Fruit fly (Drosophila melanogaster) whole organism, prepupa: ENCODE measurements around the gene CG9706.

Source experiments
- CG10631 ChIP-seq: fragments of 200-800 bp; sonication (Bioruptor generic); optimal IDR thresholded peaks from 2 replicates; lab custom pipeline; 2016; ENCODE audit warnings: missing biosample characterization, missing genetic modification characterization
- CG10669 ChIP-seq: fragments of 200-800 bp; sonication (Bioruptor generic); optimal IDR thresholded peaks from 3 replicates; lab custom pipeline; 2018; ENCODE audit warnings: missing biosample characterization, mild to moderate bottlenecking, missing genetic modification characterization, moderate library complexity
- CG11294 ChIP-seq: fragments of 200-800 bp; sonication (Bioruptor generic); IDR thresholded peaks from 2 replicates; pipeline ENCODE4 v1.3.6; 2022; ENCODE audit warnings: missing biosample characterization, missing genetic modification characterization
- CG11762 ChIP-seq: fragments of 200-800 bp; sonication (Bioruptor generic); optimal IDR thresholded peaks from 3 replicates; lab custom pipeline; 2016; ENCODE audit warnings: missing biosample characterization, missing genetic modification characterization; ENCODE audit not compliant: insufficient read depth
- CG11902 ChIP-seq: fragments of 200-800 bp; sonication (Bioruptor generic); optimal IDR thresholded peaks from 3 replicates; lab custom pipeline; 2016; ENCODE audit warnings: missing biosample characterization, missing genetic modification characterization
- CG15336 ChIP-seq: fragments of 200-800 bp; sonication (Bioruptor generic); IDR thresholded peaks from 2 replicates; pipeline ENCODE4 v1.3.6; 2022; ENCODE audit warnings: missing biosample characterization, missing genetic modification characterization
- CG1621 ChIP-seq: fragments of 200-800 bp; sonication (Bioruptor generic); optimal IDR thresholded peaks from 3 replicates; lab custom pipeline; 2018; ENCODE audit warnings: missing biosample characterization, mild to moderate bottlenecking, missing genetic modification characterization
- CG16779 ChIP-seq: fragments of 200-800 bp; sonication (Bioruptor generic); optimal IDR thresholded peaks from 3 replicates; lab custom pipeline; 2017; ENCODE audit warnings: missing biosample characterization, mild to moderate bottlenecking, missing genetic modification characterization
- CG3032 ChIP-seq: fragments of 200-800 bp; optimal IDR thresholded peaks from 2 replicates; lab custom pipeline; 2019; ENCODE audit warnings: missing biosample characterization, mild to moderate bottlenecking, missing genetic modification characterization, moderate library complexity
- CG31627 ChIP-seq: fragments of 200-800 bp; sonication (Bioruptor generic); optimal IDR thresholded peaks from 3 replicates; lab custom pipeline; 2016; ENCODE audit warnings: missing biosample characterization, missing genetic modification characterization
- CG32006 ChIP-seq: fragments of 200-800 bp; sonication (Bioruptor generic); optimal IDR thresholded peaks from 3 replicates; lab custom pipeline; 2017; ENCODE audit warnings: missing biosample characterization, mild to moderate bottlenecking, missing genetic modification characterization
- CG4318 ChIP-seq: fragments of 200-800 bp; sonication (Bioruptor generic); optimal IDR thresholded peaks from 3 replicates; lab custom pipeline; 2017; ENCODE audit warnings: missing biosample characterization, mild to moderate bottlenecking, missing genetic modification characterization
- CG6276 ChIP-seq: fragments of 200-800 bp; sonication (Bioruptor generic); optimal IDR thresholded peaks from 2 replicates; lab custom pipeline; 2017; ENCODE audit warnings: missing biosample characterization, mild to moderate bottlenecking, missing genetic modification characterization
- CG6792 ChIP-seq: fragments of 200-800 bp; sonication (Bioruptor generic); optimal IDR thresholded peaks from 3 replicates; lab custom pipeline; 2016; ENCODE audit warnings: missing biosample characterization, missing genetic modification characterization
- CG6808 ChIP-seq: fragments of 200-800 bp; sonication (Bioruptor generic); optimal IDR thresholded peaks from 3 replicates; lab custom pipeline; 2017; ENCODE audit warnings: missing biosample characterization, missing genetic modification characterization, mild to moderate bottlenecking, moderate library complexity, missing genetic modification reagents
- CG6854 ChIP-seq: fragments of 200-800 bp; sonication (Bioruptor generic); optimal IDR thresholded peaks from 2 replicates; lab custom pipeline; 2017; ENCODE audit warnings: missing biosample characterization, mild to moderate bottlenecking, missing genetic modification characterization
- CG8119 ChIP-seq: fragments of 200-800 bp; sonication (Bioruptor generic); IDR thresholded peaks from 3 replicates; pipeline ENCODE4 v1.3.6; 2022; ENCODE audit warnings: missing biosample characterization, missing genetic modification characterization
- CG8632 ChIP-seq: fragments of 200-800 bp; sonication (Bioruptor generic); optimal IDR thresholded peaks from 3 replicates; lab custom pipeline; 2016; ENCODE audit warnings: missing biosample characterization, missing genetic modification characterization
- Eip75B ChIP-seq: fragments of 200-800 bp; sonication (Bioruptor generic); optimal IDR thresholded peaks from 3 replicates; lab custom pipeline; 2016; ENCODE audit warnings: missing biosample characterization, missing genetic modification characterization
- Eip78C ChIP-seq: fragments of 200-800 bp; sonication (Bioruptor generic); peaks from one replicate; lab custom pipeline; 2016; ENCODE audit warnings: missing biosample characterization, missing genetic modification characterization
- Eip93F ChIP-seq: fragments of 200-800 bp; sonication (Bioruptor generic); optimal IDR thresholded peaks from 2 replicates; lab custom pipeline; 2016; ENCODE audit warnings: missing biosample characterization, mild to moderate bottlenecking, missing genetic modification characterization
- Ets21C ChIP-seq: fragments of 200-800 bp; sonication (Bioruptor generic); optimal IDR thresholded peaks from 3 replicates; lab custom pipeline; 2016; ENCODE audit warnings: missing biosample characterization, missing genetic modification characterization
- Ets96B ChIP-seq: fragments of 200-800 bp; optimal IDR thresholded peaks from 2 replicates; lab custom pipeline; 2019; ENCODE audit warnings: missing biosample characterization, mild to moderate bottlenecking, missing genetic modification characterization, moderate library complexity
- Hr39 ChIP-seq: fragments of 200-800 bp; sonication (Bioruptor generic); optimal IDR thresholded peaks from 2 replicates; lab custom pipeline; 2016; ENCODE audit warnings: missing biosample characterization, missing genetic modification characterization
- Hr4 ChIP-seq: fragments of 200-800 bp; sonication (Bioruptor generic); optimal IDR thresholded peaks from 3 replicates; lab custom pipeline; 2016; ENCODE audit warnings: missing biosample characterization, missing genetic modification characterization
- Lpt ChIP-seq: fragments of 200-800 bp; sonication (Bioruptor generic); optimal IDR thresholded peaks from 3 replicates; lab custom pipeline; 2016; ENCODE audit warnings: missing biosample characterization, missing genetic modification characterization
- OdsH ChIP-seq: fragments of 200-800 bp; sonication (Bioruptor generic); optimal IDR thresholded peaks from 3 replicates; lab custom pipeline; 2016; ENCODE audit warnings: missing biosample characterization, missing genetic modification characterization
- Smox ChIP-seq: fragments of 200-800 bp; sonication (Bioruptor generic); optimal IDR thresholded peaks from 3 replicates; lab custom pipeline; 2016; ENCODE audit warnings: missing biosample characterization, missing genetic modification characterization
- Sox102F ChIP-seq: fragments of 200-800 bp; sonication (Bioruptor generic); optimal IDR thresholded peaks from 2 replicates; lab custom pipeline; 2016; ENCODE audit warnings: missing biosample characterization, mild to moderate bottlenecking, missing genetic modification characterization
- achi ChIP-seq: fragments of 200-800 bp; sonication (Bioruptor generic); optimal IDR thresholded peaks from 3 replicates; lab custom pipeline; 2016; ENCODE audit warnings: missing biosample characterization, missing genetic modification characterization
- acj6 ChIP-seq: fragments of 200-800 bp; sonication (Bioruptor generic); optimal IDR thresholded peaks from 3 replicates; lab custom pipeline; 2016; ENCODE audit warnings: missing biosample characterization, missing genetic modification characterization
- cyc ChIP-seq: fragments of 200-800 bp; sonication (Bioruptor generic); optimal IDR thresholded peaks from 3 replicates; lab custom pipeline; 2016; ENCODE audit warnings: missing biosample characterization, missing genetic modification characterization
- dac ChIP-seq: fragments of 200-800 bp; sonication (Bioruptor generic); optimal IDR thresholded peaks from 2 replicates; lab custom pipeline; 2017; ENCODE audit warnings: missing biosample characterization, mild to moderate bottlenecking, missing genetic modification characterization
- dsx ChIP-seq: fragments of 200-800 bp; optimal IDR thresholded peaks from 3 replicates; lab custom pipeline; 2019; ENCODE audit warnings: missing biosample characterization, mild to moderate bottlenecking, missing genetic modification characterization, moderate library complexity; ENCODE audit not compliant: poor library complexity, severe bottlenecking
- eg ChIP-seq: fragments of 200-800 bp; sonication (Bioruptor generic); IDR thresholded peaks from 3 replicates; pipeline ENCODE4 v1.3.6; 2022; ENCODE audit warnings: missing biosample characterization, missing genetic modification characterization
- esn ChIP-seq: fragments of 200-800 bp; sonication (Bioruptor generic); optimal IDR thresholded peaks from 2 replicates; lab custom pipeline; 2016; ENCODE audit warnings: missing biosample characterization, mild to moderate bottlenecking, missing genetic modification characterization, moderate library complexity
- fd59A ChIP-seq: fragments of 200-800 bp; sonication (Bioruptor generic); optimal IDR thresholded peaks from 2 replicates; lab custom pipeline; 2017; ENCODE audit warnings: missing biosample characterization, mild to moderate bottlenecking, missing genetic modification characterization, missing genetic modification reagents
- fd85E ChIP-seq: fragments of 200-800 bp; sonication (Bioruptor generic); optimal IDR thresholded peaks from 3 replicates; lab custom pipeline; 2016; ENCODE audit warnings: missing biosample characterization, missing genetic modification characterization
- fkh ChIP-seq: fragments of 200-800 bp; sonication (Bioruptor generic); optimal IDR thresholded peaks from 3 replicates; lab custom pipeline; 2017; ENCODE audit warnings: missing biosample characterization, mild to moderate bottlenecking, missing genetic modification characterization, moderate library complexity
- lz ChIP-seq: fragments of 200-800 bp; sonication (Bioruptor generic); optimal IDR thresholded peaks from 3 replicates; lab custom pipeline; 2016; ENCODE audit warnings: missing biosample characterization, missing genetic modification characterization
- pdm3 ChIP-seq: fragments of 200-800 bp; sonication (Bioruptor generic); optimal IDR thresholded peaks from 3 replicates; lab custom pipeline; 2016; ENCODE audit warnings: missing biosample characterization, missing genetic modification characterization
- salr ChIP-seq, 2 experiments: fragments of 200-800 bp; sonication (Bioruptor generic); optimal IDR thresholded peaks; 3 replicates each; lab custom pipeline; 2016 to 2018; ENCODE audit warnings: missing biosample characterization in 2 of 2, missing genetic modification characterization in 2 of 2, mild to moderate bottlenecking in 1 of 2
- spab ChIP-seq: fragments of 200-800 bp; sonication (Bioruptor generic); optimal IDR thresholded peaks from 2 replicates; lab custom pipeline; 2017; ENCODE audit warnings: missing biosample characterization, mild to moderate bottlenecking, missing genetic modification characterization, missing genetic modification reagents
- vri ChIP-seq: fragments of 200-800 bp; sonication (Bioruptor generic); optimal IDR thresholded peaks from 3 replicates; lab custom pipeline; 2016; ENCODE audit warnings: missing biosample characterization, mild to moderate bottlenecking, missing genetic modification characterization

The CG9706 gene

DNA sequence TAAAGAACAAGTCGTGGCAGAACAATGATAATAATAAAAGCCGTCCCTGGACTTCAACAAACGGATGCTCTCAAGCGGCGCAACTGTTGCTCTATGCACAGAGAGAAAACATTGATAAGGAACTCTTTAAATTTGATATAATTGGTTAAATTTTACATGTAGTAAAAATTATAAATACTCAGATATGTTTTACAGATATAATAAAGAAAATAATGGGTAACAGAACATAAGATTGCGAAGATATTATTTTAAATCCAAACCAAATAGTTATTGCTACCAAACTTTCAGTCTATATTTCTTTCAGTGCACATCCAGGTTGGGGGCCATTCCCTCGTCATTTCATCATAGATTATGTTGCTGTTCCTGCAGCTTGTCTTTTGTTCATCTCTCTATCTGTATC lies 33.1 kb upstream of the CG9706 start (continued):
- TF ChIP-seq CG15336 (GFP tag; lab: Robert Waterston, UW) (peak; percentile 60; the same call in 1 of the 2 replicates), pdm3 (GFP tag; lab: Kevin White, UChicago) (no peak), fd59A (GFP tag; lab: Kevin White, UChicago) (peak; percentile 47), CG10669 (GFP tag; lab: Kevin White, UChicago) (peak; percentile 45), CG16779 (tag; lab: Kevin White, UChicago) (peak; percentile 35), Eip93F (no peak), vri (GFP tag; lab: Kevin White, UChicago) (no peak), CG1621 (no peak), CG8632 (GFP tag; lab: Kevin White, UChicago) (no peak), CG11902 (GFP tag; lab: Kevin White, UChicago) (no peak), Smox (GFP tag; lab: Kevin White, UChicago) (no peak), CG6792 (GFP tag; lab: Kevin White, UChicago) (no peak), spab (GFP tag; lab: Kevin White, UChicago) (peak; percentile 61)

DNA sequence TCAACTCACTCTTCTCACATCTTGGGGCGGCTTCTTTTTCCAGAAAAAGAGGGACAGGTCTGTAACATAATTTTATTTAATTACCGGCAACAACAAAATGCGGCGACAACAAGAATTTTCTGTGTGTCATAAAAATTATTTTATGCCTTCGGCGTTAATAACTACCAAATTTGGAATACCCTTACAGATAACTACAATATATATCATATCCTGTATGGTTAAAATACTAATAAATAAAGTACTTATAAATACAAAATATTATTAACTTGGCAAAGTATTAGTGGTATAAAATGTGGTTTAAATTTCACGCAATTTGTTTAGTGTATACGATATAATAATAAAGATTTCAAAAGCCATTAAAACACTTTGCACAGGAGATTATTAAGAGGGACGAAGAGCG lies 32.1 kb upstream of the CG9706 start:
- TF ChIP-seq CG6792 (GFP tag; lab: Kevin White, UChicago) (no peak), Eip78C (GFP tag; lab: Kevin White, UChicago) (peak; percentile 37), Ets96B (tag; lab: Kevin White, UChicago) (peak; percentile 3), achi (GFP tag; lab: Kevin White, UChicago) (peak; percentile 10), esn (no peak), CG32006 (peak; percentile 25), acj6 (GFP tag; lab: Kevin White, UChicago) (no peak), CG15336 (GFP tag; lab: Robert Waterston, UW) (peak; percentile 65), salr (GFP tag; optimal IDR thresholded peaks at IDR 0.05; lab: Kevin White, UChicago) (peak in 1 of 2 experiments; percentile 12), CG8119 (GFP tag; lab: Robert Waterston, UW) (peak; percentile 35; the same call in 2 of the 3 replicates), lz (GFP tag; lab: Kevin White, UChicago) (no peak)

DNA sequence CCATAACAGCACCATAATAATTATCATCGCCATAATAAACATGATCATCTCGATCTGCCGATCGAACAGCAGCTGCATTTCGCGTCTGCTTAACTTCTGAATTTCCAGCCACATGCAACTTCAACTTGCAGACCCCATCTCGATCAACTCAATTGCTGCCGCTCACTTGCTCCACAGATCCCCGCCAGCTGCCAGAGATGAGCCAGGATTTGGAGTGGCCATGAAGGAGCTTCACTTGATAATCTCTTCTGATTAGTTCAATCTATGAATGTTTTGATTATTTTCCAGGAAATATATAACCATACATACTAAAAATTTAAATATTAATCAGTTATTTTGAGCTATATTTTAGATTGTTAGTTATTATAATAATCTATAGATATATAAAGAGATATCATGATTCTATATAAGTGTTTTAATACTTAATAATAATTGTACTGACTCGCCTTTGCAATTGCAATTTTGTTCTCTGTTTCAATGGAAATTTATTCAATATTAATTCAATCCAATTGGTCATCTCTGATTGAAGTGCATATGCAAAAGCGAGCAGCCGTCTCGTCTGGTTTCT lies 31.2 kb upstream of the CG9706 start:
- TF ChIP-seq Lpt (no peak), CG6808 (peak; percentile 34), CG11762 (GFP tag; lab: Kevin White, UChicago) (no peak), CG15336 (GFP tag; lab: Robert Waterston, UW) (peak; percentile 10; the same call in 1 of the 2 replicates), CG11294 (GFP tag; lab: Robert Waterston, UW) (no peak), Ets96B (tag; lab: Kevin White, UChicago) (peak; percentile 7), CG3032 (tag; lab: Kevin White, UChicago) (peak; percentile 26), CG4318 (GFP tag; lab: Kevin White, UChicago) (peak; percentile 37), Hr39 (GFP tag; lab: Kevin White, UChicago) (no peak), CG6792 (GFP tag; lab: Kevin White, UChicago) (no peak), fd59A (GFP tag; lab: Kevin White, UChicago) (no peak), CG32006 (peak; percentile 53), fkh (GFP tag; lab: Kevin White, UChicago) (no peak), CG6276 (GFP tag; lab: Kevin White, UChicago) (peak; percentile 23), Eip75B (GFP tag; lab: Kevin White, UChicago) (no peak), CG11902 (GFP tag; lab: Kevin White, UChicago) (no peak), CG6854 (GFP tag; lab: Kevin White, UChicago) (no peak), Sox102F (GFP tag; lab: Kevin White, UChicago) (no peak), CG8632 (GFP tag; lab: Kevin White, UChicago) (no peak), dac (GFP tag; lab: Kevin White, UChicago) (no peak), lz (GFP tag; lab: Kevin White, UChicago) (no peak), Hr4 (GFP tag; lab: Kevin White, UChicago) (no peak), cyc (GFP tag; lab: Kevin White, UChicago) (no peak), esn (no peak), acj6 (GFP tag; lab: Kevin White, UChicago) (no peak), eg (no peak), CG16779 (tag; lab: Kevin White, UChicago) (no peak), Ets21C (GFP tag; lab: Kevin White, UChicago) (no peak), OdsH (GFP tag; lab: Kevin White, UChicago) (no peak), CG8119 (GFP tag; lab: Robert Waterston, UW) (0 out of 3 replicates have a peak, but pooled peaks have one; percentile 14), spab (GFP tag; lab: Kevin White, UChicago) (peak; percentile 29), fd85E (GFP tag; lab: Kevin White, UChicago) (no peak), pdm3 (GFP tag; lab: Kevin White, UChicago) (no peak), CG10631 (GFP tag; lab: Kevin White, UChicago) (peak; percentile 9), vri (GFP tag; lab: Kevin White, UChicago) (no peak), dsx (GFP tag; lab: Kevin White, UChicago) (peak; percentile 10), CG10669 (GFP tag; lab: Kevin White, UChicago) (peak; percentile 13), CG31627 (GFP tag; lab: Kevin White, UChicago) (no peak)
